Fruit fly (Drosophila melanogaster): Measurements from ENCODE around the gene CG32572.

The CG32572 gene

DNA sequence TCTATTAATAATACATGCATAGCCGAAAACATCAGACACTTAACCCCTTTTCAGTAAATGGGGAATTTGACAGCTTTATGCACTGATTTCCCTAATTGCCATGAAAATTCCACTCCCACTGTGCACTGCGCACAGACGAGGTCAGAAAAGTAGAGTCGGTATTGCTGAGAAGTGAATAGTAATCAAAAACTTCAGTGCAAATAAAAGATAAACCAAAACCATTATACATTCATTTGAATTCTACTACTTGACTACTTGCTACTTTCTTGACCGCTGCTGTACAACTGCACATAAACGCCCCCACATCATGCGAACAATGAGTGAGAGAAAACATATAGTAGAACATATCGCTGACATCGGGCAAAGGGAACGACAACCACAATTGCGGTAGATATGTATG is 29.5 kb upstream of the CG32572 start (continued):
- TF ChIP-seq twi (tag; optimal IDR thresholded peaks at IDR 0.05) (peak; percentile 68), crp (GFP tag; optimal IDR thresholded peaks at IDR 0.05) (peak in 1 of 2 experiments; percentile 32), CG1024 (GFP tag; IDR thresholded peaks at IDR 0.05) (peak; percentile 87), CG8478 (optimal IDR thresholded peaks at IDR 0.05) (no peak), ap (GFP tag; IDR thresholded peaks at IDR 0.05) (peak; percentile 88), CG5245 (GFP tag; optimal IDR thresholded peaks at IDR 0.05) (peak; percentile 87), C15 (GFP tag; IDR thresholded peaks at IDR 0.05) (peak; percentile 53; the same call in 1 of the 3 replicates), NFAT (GFP tag; IDR thresholded peaks at IDR 0.05) (0 out of 2 replicates have a peak, but pooled peaks have one; percentile 50), CG3407 (GFP tag; optimal IDR thresholded peaks at IDR 0.05) (peak; percentile 84), Dbx (GFP tag; IDR thresholded peaks at IDR 0.05) (no peak), gce (GFP tag; IDR thresholded peaks at IDR 0.05) (peak; percentile 92), CG2116 (GFP tag; optimal IDR thresholded peaks at IDR 0.05) (peak; percentile 42), CG11696 (GFP tag; IDR thresholded peaks at IDR 0.05) (peak; percentile 97), scrt (GFP tag; optimal IDR thresholded peaks at IDR 0.05) (peak; percentile 39), aop (GFP tag; IDR thresholded peaks at IDR 0.05) (peak; percentile 80), kah (GFP tag; optimal IDR thresholded peaks at IDR 0.05) (peak; percentile 66), Tbp (GFP tag; optimal IDR thresholded peaks at IDR 0.05) (no peak), CG12236 (GFP tag; optimal IDR thresholded peaks at IDR 0.05) (peak; percentile 70), Hr3 (GFP tag; optimal IDR thresholded peaks at IDR 0.05) (peak; percentile 78), CG11093 (GFP tag; IDR thresholded peaks at IDR 0.05) (peak; percentile 85; the same call in 2 of the 3 replicates), nerfin-2 (GFP tag; IDR thresholded peaks at IDR 0.05; ENCODE audit: partially characterized antibody) (no peak), dimm (GFP tag; IDR thresholded peaks at IDR 0.05) (peak; percentile 80), Myb (GFP tag; optimal IDR thresholded peaks at IDR 0.05) (peak; percentile 64), CG42726 (GFP tag; IDR thresholded peaks at IDR 0.05; ENCODE audit: partially characterized antibody) (no peak), CG9817 (tag; optimal IDR thresholded peaks at IDR 0.05) (peak; percentile 71), ind (GFP tag; optimal IDR thresholded peaks at IDR 0.05) (peak; percentile 84), CG7928 (GFP tag; optimal IDR thresholded peaks at IDR 0.05) (peak; percentile 1), Lim3 (GFP tag; IDR thresholded peaks at IDR 0.05) (peak; percentile 46; the same call in 1 of the 2 replicates), Neu2 (GFP tag; optimal IDR thresholded peaks at IDR 0.05; ENCODE audit: borderline replicate concordance) (no peak), insv (GFP tag; optimal IDR thresholded peaks at IDR 0.05) (no peak), Nf-YA (GFP tag; IDR thresholded peaks at IDR 0.05) (peak; percentile 79), tin (GFP tag; optimal IDR thresholded peaks at IDR 0.05) (peak; percentile 85), CG9437 (GFP tag; optimal IDR thresholded peaks at IDR 0.05) (peak; percentile 61), sna (GFP tag; IDR thresholded peaks at IDR 0.05; ENCODE audit: partially characterized antibody) (no peak), Chrac-16 (GFP tag; optimal IDR thresholded peaks at IDR 0.05) (peak; percentile 86), HLH3B (GFP tag; IDR thresholded peaks at IDR 0.05) (peak; percentile 86), hkb (optimal IDR thresholded peaks at IDR 0.05) (no peak), hkb (GFP tag; IDR thresholded peaks at IDR 0.05) (peak; percentile 91), CG9797 (GFP tag; optimal IDR thresholded peaks at IDR 0.05) (no peak), ara (GFP tag; IDR thresholded peaks at IDR 0.05) (peak; percentile 93), CG8359 (GFP tag; optimal IDR thresholded peaks at IDR 0.05; ENCODE audit: borderline replicate concordance) (peak; percentile 67), D19A (tag; optimal IDR thresholded peaks at IDR 0.05) (peak; percentile 80), fd102C (GFP tag; optimal IDR thresholded peaks at IDR 0.05) (peak; percentile 25), zfh1 (GFP tag; IDR thresholded peaks at IDR 0.05) (peak; percentile 94), CG9609 (GFP tag; optimal IDR thresholded peaks at IDR 0.05) (peak; percentile 82), MBD-R2 (GFP tag; IDR thresholded peaks at IDR 0.05) (peak; percentile 36; the same call in 1 of the 2 replicates), peb (GFP tag; IDR thresholded peaks at IDR 0.05) (peak; percentile 67), stc (GFP tag; IDR thresholded peaks at IDR 0.05) (peak; percentile 87), CG17829 (tag; optimal IDR thresholded peaks at IDR 0.05) (peak; percentile 86), Dref (GFP tag; IDR thresholded peaks at IDR 0.05) (no peak), slbo (GFP tag; IDR thresholded peaks at IDR 0.05) (peak; percentile 82), CG16815 (GFP tag; optimal IDR thresholded peaks at IDR 0.05) (peak; percentile 76)
